Fruit fly (Drosophila melanogaster) whole organism, embryonic: ENCODE measurements around the gene Gcn5.

Experiments used
- Abd-B ChIP-seq: fragments of 200-800 bp; sonication (Bioruptor generic); optimal IDR thresholded peaks from 2 replicates; lab custom pipeline; 2018; ENCODE audit warnings: missing biosample characterization, mild to moderate bottlenecking, missing genetic modification characterization, moderate library complexity
- Antp ChIP-seq: fragments of 200-800 bp; sonication (Bioruptor generic); optimal IDR thresholded peaks from 3 replicates; lab custom pipeline; 2016; ENCODE audit warnings: missing biosample characterization, missing genetic modification characterization
- Awh ChIP-seq: fragments of 200-800 bp; sonication (Bioruptor generic); IDR thresholded peaks from 2 replicates; pipeline ENCODE4, ENCODE4 v1.3.6; 2022; ENCODE audit warnings: missing biosample characterization, missing genetic modification characterization
- CG10267 ChIP-seq: fragments of 200-800 bp; sonication (Bioruptor generic); optimal IDR thresholded peaks from 2 replicates; lab custom pipeline; 2018; ENCODE audit warnings: missing biosample characterization, mild to moderate bottlenecking, missing genetic modification characterization, moderate library complexity
- CG10565 ChIP-seq: fragments of 200-800 bp; sonication (Bioruptor generic); optimal IDR thresholded peaks from 3 replicates; lab custom pipeline; 2016; ENCODE audit warnings: missing biosample characterization, mild to moderate bottlenecking, missing genetic modification characterization
- CG11085 ChIP-seq: fragments of 200-800 bp; sonication (Bioruptor generic); IDR thresholded peaks from 2 replicates; pipeline ENCODE4 v1.3.6; 2022; ENCODE audit warnings: missing biosample characterization, missing genetic modification characterization
- CG11504 ChIP-seq: fragments of 200-800 bp; sonication (Bioruptor generic); optimal IDR thresholded peaks from 3 replicates; lab custom pipeline; 2019; ENCODE audit warnings: missing biosample characterization, mild to moderate bottlenecking, missing genetic modification characterization, moderate library complexity
- CG11695 ChIP-seq: fragments of 200-800 bp; sonication (Bioruptor generic); IDR thresholded peaks from 3 replicates; pipeline ENCODE4 v1.3.6; 2022; ENCODE audit warnings: missing biosample characterization, missing genetic modification characterization
- CG17802 ChIP-seq: fragments of 200-800 bp; sonication (Bioruptor generic); optimal IDR thresholded peaks from 2 replicates; lab custom pipeline; 2018; ENCODE audit warnings: missing biosample characterization, mild to moderate bottlenecking, missing genetic modification characterization, moderate library complexity
- CG2120 ChIP-seq: fragments of 200-800 bp; sonication (Bioruptor generic); optimal IDR thresholded peaks from 3 replicates; lab custom pipeline; 2016; ENCODE audit warnings: missing biosample characterization, missing genetic modification characterization
- CG2678 ChIP-seq: fragments of 200-800 bp; sonication (Bioruptor generic); optimal IDR thresholded peaks from 3 replicates; lab custom pipeline; 2019; ENCODE audit warnings: missing biosample characterization, mild to moderate bottlenecking, missing genetic modification characterization, moderate library complexity
- CG31224 ChIP-seq: fragments of 200-800 bp; sonication (Bioruptor generic); IDR thresholded peaks from 2 replicates; pipeline ENCODE4 v1.3.6; 2022; ENCODE audit warnings: missing biosample characterization, missing genetic modification characterization
- CG3995 ChIP-seq: fragments of 200-800 bp; sonication (Bioruptor generic); optimal IDR thresholded peaks from 3 replicates; lab custom pipeline; 2016; ENCODE audit warnings: missing biosample characterization, missing genetic modification characterization
- CG4360 ChIP-seq: fragments of 200-800 bp; sonication (Bioruptor generic); IDR thresholded peaks from 2 replicates; pipeline ENCODE4 v1.3.6; 2022; ENCODE audit warnings: missing biosample characterization, missing genetic modification characterization
- CG4730 ChIP-seq: fragments of 200-800 bp; sonication (Bioruptor generic); IDR thresholded peaks from 2 replicates; pipeline ENCODE4 v1.3.6; 2022; ENCODE audit warnings: missing biosample characterization, missing genetic modification characterization
- CG4820 ChIP-seq: fragments of 200-800 bp; sonication (Bioruptor generic); optimal IDR thresholded peaks from 3 replicates; lab custom pipeline; 2016; ENCODE audit warnings: missing biosample characterization, missing genetic modification characterization
- CG6272 ChIP-seq: fragments of 200-800 bp; sonication (Bioruptor generic); IDR thresholded peaks from 2 replicates; pipeline ENCODE4 v1.3.6; 2022; ENCODE audit warnings: missing biosample characterization, missing genetic modification characterization
- CG7963 ChIP-seq: fragments of 200-800 bp; sonication (Bioruptor generic); IDR thresholded peaks from 3 replicates; pipeline ENCODE4 v1.3.6; 2022; ENCODE audit warnings: missing biosample characterization, missing genetic modification characterization; ENCODE audit not compliant: partially characterized antibody
- CG8388 ChIP-seq: fragments of 200-800 bp; sonication (Bioruptor generic); optimal IDR thresholded peaks from 2 replicates; lab custom pipeline; 2019; ENCODE audit warnings: missing biosample characterization, mild to moderate bottlenecking, missing genetic modification characterization, moderate library complexity
- CG8924 ChIP-seq: fragments of 200-800 bp; optimal IDR thresholded peaks from 3 replicates; lab custom pipeline; 2019; ENCODE audit warnings: missing biosample characterization, mild to moderate bottlenecking, missing genetic modification characterization, moderate library complexity
- CG9797 ChIP-seq: fragments of 200-800 bp; sonication (Bioruptor generic); optimal IDR thresholded peaks from 3 replicates; lab custom pipeline; 2018; ENCODE audit warnings: missing biosample characterization, mild to moderate bottlenecking, missing genetic modification characterization
- Deaf1 ChIP-seq: fragments of 200-800 bp; optimal IDR thresholded peaks from 3 replicates; lab custom pipeline; 2019; ENCODE audit warnings: missing biosample characterization, mild to moderate bottlenecking, missing genetic modification characterization, moderate library complexity
- Dfd ChIP-seq, 2 experiments: fragments of >200 bp; optimal IDR thresholded peaks; 2 replicates each; lab custom pipeline; 2017; ENCODE audit warnings: missing biosample characterization in 2 of 2, missing genetic modification characterization in 2 of 2
- Dip2 ChIP-seq: fragments of 200-800 bp; sonication (Bioruptor generic); IDR thresholded peaks from 2 replicates; pipeline ENCODE4 v1.3.6; 2022; ENCODE audit warnings: missing biosample characterization, missing genetic modification characterization
- Fer2 ChIP-seq: fragments of 200-800 bp; sonication (Bioruptor generic); optimal IDR thresholded peaks from 2 replicates; lab custom pipeline; 2018; ENCODE audit warnings: missing biosample characterization, mild to moderate bottlenecking, missing genetic modification characterization, moderate library complexity
- GATAe ChIP-seq: fragments of 200-800 bp; sonication (Bioruptor generic); conservative IDR thresholded peaks from 2 replicates; pipeline ENCODE4 v1.3.6; 2022; ENCODE audit warnings: missing biosample characterization, missing genetic modification characterization
- H15 ChIP-seq: fragments of 200-800 bp; sonication (Bioruptor generic); IDR thresholded peaks from 3 replicates; pipeline ENCODE4 v1.3.6; 2022; ENCODE audit warnings: missing biosample characterization, missing genetic modification characterization
- Myb ChIP-seq: fragments of 200-800 bp; sonication (Bioruptor generic); optimal IDR thresholded peaks from 2 replicates; lab custom pipeline; 2016; ENCODE audit warnings: missing biosample characterization, missing genetic modification characterization
- NC2α ChIP-seq: fragments of 200-800 bp; sonication (Bioruptor generic); optimal IDR thresholded peaks from 2 replicates; lab custom pipeline; 2016; ENCODE audit warnings: missing biosample characterization, missing genetic modification characterization
- NFAT ChIP-seq: fragments of 200-800 bp; sonication (Bioruptor generic); IDR thresholded peaks from 2 replicates; pipeline ENCODE4 v1.3.6; 2022; ENCODE audit warnings: missing biosample characterization, missing genetic modification characterization
- Poxn ChIP-seq: fragments of 200-800 bp; sonication (Bioruptor generic); IDR thresholded peaks from 2 replicates; pipeline ENCODE4 v1.3.6; 2022; ENCODE audit warnings: missing biosample characterization, missing genetic modification characterization
- Trl ChIP-seq, 3 experiments: fragments of >200 bp in 2 of 3; fragments of 200-800 bp in 1 of 3; sonication (Bioruptor generic) in 1 of 3; optimal IDR thresholded peaks; 2 replicates in 1 of 3; 3 replicates in 2 of 3; lab custom pipeline; 2016 to 2017; ENCODE audit warnings: missing biosample characterization in 1 of 3, missing genetic modification characterization in 1 of 3
- ase ChIP-seq: fragments of 200-800 bp; sonication (Bioruptor generic); IDR thresholded peaks from 3 replicates; pipeline ENCODE4 v1.3.6; 2022; ENCODE audit warnings: missing biosample characterization, missing genetic modification characterization
- ash1 ChIP-seq: fragments of 200-800 bp; sonication (Bioruptor generic); optimal IDR thresholded peaks from 2 replicates; lab custom pipeline; 2018; ENCODE audit warnings: missing biosample characterization, mild to moderate bottlenecking, missing genetic modification characterization
- chif ChIP-seq, 2 experiments: fragments of 200-800 bp; sonication (Bioruptor generic); optimal IDR thresholded peaks; 3 replicates each; lab custom pipeline; 2016; ENCODE audit warnings: missing biosample characterization in 2 of 2, missing genetic modification characterization in 2 of 2
- chinmo ChIP-seq: fragments of 200-800 bp; sonication (Bioruptor generic); IDR thresholded peaks from 4 replicates; pipeline ENCODE4 v1.3.6; 2022; ENCODE audit warnings: missing biosample characterization, missing genetic modification characterization; ENCODE audit not compliant: partially characterized antibody
- fd3F ChIP-seq: fragments of 200-800 bp; sonication (Bioruptor generic); optimal IDR thresholded peaks from 2 replicates; lab custom pipeline; 2018; ENCODE audit warnings: missing biosample characterization, mild to moderate bottlenecking, missing genetic modification characterization, moderate library complexity
- gt ChIP-seq: fragments of 200-800 bp; sonication (Bioruptor generic); IDR thresholded peaks from 2 replicates; pipeline ENCODE4 v1.3.6; 2022; ENCODE audit warnings: missing biosample characterization, missing genetic modification characterization
- lbe ChIP-seq: fragments of 200-800 bp; sonication (Bioruptor generic); optimal IDR thresholded peaks from 2 replicates; lab custom pipeline; 2016; ENCODE audit warnings: missing biosample characterization, mild to moderate bottlenecking, missing genetic modification characterization
- nerfin-2 ChIP-seq: fragments of 200-800 bp; sonication (Bioruptor generic); IDR thresholded peaks from 2 replicates; pipeline ENCODE4 v1.3.6; 2022; ENCODE audit warnings: missing biosample characterization, missing genetic modification characterization; ENCODE audit not compliant: partially characterized antibody
- org-1 ChIP-seq: fragments of 200-800 bp; sonication (Bioruptor generic); optimal IDR thresholded peaks from 2 replicates; lab custom pipeline; 2017; ENCODE audit warnings: missing biosample characterization, missing genetic modification characterization
- ranshi ChIP-seq: fragments of 200-800 bp; sonication (Bioruptor generic); IDR thresholded peaks from 2 replicates; pipeline ENCODE4 v1.3.6; 2022; ENCODE audit warnings: missing biosample characterization, missing genetic modification characterization
- row ChIP-seq: fragments of 200-800 bp; sonication (Bioruptor generic); IDR thresholded peaks from 3 replicates; pipeline ENCODE4 v1.3.6; 2022; ENCODE audit warnings: missing biosample characterization, missing genetic modification characterization
- run ChIP-seq: fragments of 200-800 bp; sonication (Bioruptor generic); optimal IDR thresholded peaks from 3 replicates; lab custom pipeline; 2018; ENCODE audit warnings: missing biosample characterization, mild to moderate bottlenecking, missing genetic modification characterization
- schlank ChIP-seq: fragments of 200-800 bp; sonication (Bioruptor generic); optimal IDR thresholded peaks from 2 replicates; lab custom pipeline; 2018; ENCODE audit warnings: missing biosample characterization, mild to moderate bottlenecking, missing genetic modification characterization
- slbo ChIP-seq: fragments of 200-800 bp; sonication (Bioruptor generic); IDR thresholded peaks from 2 replicates; pipeline ENCODE4 v1.3.6; 2022; ENCODE audit warnings: missing biosample characterization, missing genetic modification characterization
- slou ChIP-seq: fragments of 200-800 bp; sonication (Bioruptor generic); optimal IDR thresholded peaks from 3 replicates; lab custom pipeline; 2016; ENCODE audit warnings: missing biosample characterization, missing genetic modification characterization
- tio ChIP-seq: fragments of 200-800 bp; sonication (Bioruptor generic); optimal IDR thresholded peaks from 2 replicates; lab custom pipeline; 2017; ENCODE audit warnings: missing biosample characterization, missing genetic modification characterization, inconsistent platforms
- vfl ChIP-seq: fragments of 200-800 bp; sonication (Bioruptor generic); optimal IDR thresholded peaks from 2 replicates; lab custom pipeline; 2016; ENCODE audit warnings: missing biosample characterization, missing genetic modification characterization
- zf30C ChIP-seq: fragments of 200-800 bp; sonication (Bioruptor generic); optimal IDR thresholded peaks from 3 replicates; lab custom pipeline; 2018; ENCODE audit warnings: missing biosample characterization, mild to moderate bottlenecking, missing genetic modification characterization

Gcn5 gene

DNA sequence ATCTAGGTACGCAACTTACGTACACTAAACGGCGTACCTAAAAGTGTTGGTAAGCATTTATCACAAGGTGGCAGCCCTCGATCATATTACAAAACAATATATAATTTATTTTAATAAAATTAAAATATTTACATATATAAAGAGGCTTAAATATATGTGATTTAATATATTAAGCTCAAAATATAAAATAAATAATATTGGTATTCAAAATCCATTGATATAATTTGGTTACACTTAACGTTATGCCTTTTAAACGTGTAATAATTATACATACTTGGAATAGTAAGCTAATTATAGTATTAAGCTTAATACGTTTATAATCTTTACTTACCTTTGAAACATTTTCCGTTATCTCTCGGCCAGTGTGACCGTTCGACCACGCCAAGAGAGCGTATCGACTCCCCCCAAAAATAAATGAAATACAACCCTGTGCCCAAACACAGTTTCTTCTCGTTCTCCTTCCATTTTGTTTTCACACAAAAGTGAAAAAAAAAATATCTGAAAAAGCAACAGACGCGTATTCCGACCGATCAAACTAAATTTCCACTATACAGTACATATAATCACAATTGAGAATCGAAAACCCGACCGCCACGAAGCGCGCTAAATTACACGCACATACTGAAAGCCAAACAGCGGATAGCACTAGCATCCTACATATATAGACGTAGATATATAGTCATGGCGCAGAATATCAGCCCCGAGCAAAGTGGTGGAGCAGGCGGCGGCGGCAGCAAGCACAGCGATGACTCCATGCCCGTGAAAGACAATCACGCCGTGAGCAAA, 19.8 kb downstream of the Gcn5 start, which contains the start of the genes CG10646 and vih (continued):
- TF ChIP-seq CG4730 (GFP tag; lab: Robert Waterston, UW) = no peak
- TF ChIP-seq CG9797 (GFP tag; lab: Kevin White, UChicago) = peak; percentile 81
- TF ChIP-seq CG2678 (tag; lab: Kevin White, UChicago) = peak; percentile 57
- peak; percentile 2 for TF ChIP-seq zf30C (GFP tag; lab: Kevin White, UChicago)
- no peak for TF ChIP-seq Trl (optimal IDR thresholded peaks at IDR 0.05; lab: Kevin White, UChicago)
- TF ChIP-seq Trl (GFP tag; optimal IDR thresholded peaks at IDR 0.05; lab: Kevin White, UChicago) = peak; percentile 15
- peak in 1 of 2 experiments; percentile 9 for TF ChIP-seq chif (GFP tag; optimal IDR thresholded peaks at IDR 0.05; lab: Kevin White, UChicago)
- TF ChIP-seq GATAe (GFP tag; lab: Robert Waterston, UW) = peak; percentile 55; the same call in 1 of the 2 replicates
- no peak for TF ChIP-seq nerfin-2 (GFP tag; lab: Robert Waterston, UW)
- TF ChIP-seq CG8388 (GFP tag; lab: Kevin White, UChicago) = peak; percentile 26
- no peak for TF ChIP-seq Awh (GFP tag; lab: Robert Waterston, UW)
- TF ChIP-seq H15 (GFP tag; lab: Robert Waterston, UW) = 0 out of 3 replicates have a peak, but pooled peaks have one; percentile 6
- TF ChIP-seq Antp (GFP tag; lab: Kevin White, UChicago) = no peak
- peak; percentile 63 for TF ChIP-seq row
- TF ChIP-seq Myb (GFP tag; lab: Kevin White, UChicago) = peak; percentile 90
- TF ChIP-seq ase (GFP tag; lab: Robert Waterston, UW) = no peak
- TF ChIP-seq ash1 (GFP tag; lab: Kevin White, UChicago) = no peak
- TF ChIP-seq NC2α = no peak
- TF ChIP-seq Poxn (GFP tag; lab: Robert Waterston, UW) = no peak
- TF ChIP-seq slou (GFP tag; lab: Kevin White, UChicago) = no peak
- no peak for TF ChIP-seq CG11085 (GFP tag; lab: Robert Waterston, UW)
- TF ChIP-seq CG4820 (GFP tag; lab: Kevin White, UChicago) = peak; percentile 42
- no peak for TF ChIP-seq Dfd (GFP tag; optimal IDR thresholded peaks at IDR 0.05; lab: Kevin White, UChicago)
- TF ChIP-seq CG10565 (GFP tag; lab: Kevin White, UChicago) = no peak
- no peak for TF ChIP-seq run
- TF ChIP-seq vfl = no peak
- TF ChIP-seq CG2120 (GFP tag; lab: Kevin White, UChicago) = peak; percentile 51
- no peak for TF ChIP-seq fd3F (GFP tag; lab: Kevin White, UChicago)
- no peak for TF ChIP-seq CG3995 (GFP tag; lab: Kevin White, UChicago)
- no peak for TF ChIP-seq Dip2 (GFP tag; lab: Robert Waterston, UW)
- TF ChIP-seq NFAT (GFP tag; lab: Robert Waterston, UW) = peak; percentile 35; the same call in 1 of the 2 replicates
- peak; percentile 31 for TF ChIP-seq Deaf1 (tag; lab: Kevin White, UChicago)
- TF ChIP-seq CG6272 (GFP tag; lab: Robert Waterston, UW) = no peak
- peak; percentile 63 for TF ChIP-seq CG8924
- TF ChIP-seq CG10267 = peak; percentile 91
- no peak for TF ChIP-seq tio (GFP tag; lab: Kevin White, UChicago)
- peak; percentile 60 for TF ChIP-seq slbo (GFP tag; lab: Robert Waterston, UW)
- TF ChIP-seq CG7963 (GFP tag; lab: Robert Waterston, UW) = no peak
- no peak for TF ChIP-seq gt
- TF ChIP-seq chinmo (GFP tag; lab: Robert Waterston, UW) = no peak
- no peak for TF ChIP-seq Abd-B (GFP tag; lab: Kevin White, UChicago)
- TF ChIP-seq org-1 (GFP tag; lab: Kevin White, UChicago) = no peak
- no peak for TF ChIP-seq CG31224
- TF ChIP-seq schlank = no peak
- TF ChIP-seq CG11504 (tag; lab: Kevin White, UChicago) = no peak
- 0 out of 2 replicates have a peak, but pooled peaks have one; percentile 3 for TF ChIP-seq ranshi (GFP tag; lab: Robert Waterston, UW)
- no peak for TF ChIP-seq CG11695 (GFP tag; lab: Robert Waterston, UW)
- no peak for TF ChIP-seq CG17802 (tag; lab: Kevin White, UChicago)
- peak; percentile 32 for TF ChIP-seq lbe
- TF ChIP-seq CG4360 (GFP tag; lab: Robert Waterston, UW) = no peak
- TF ChIP-seq Fer2 (tag; lab: Kevin White, UChicago) = peak; percentile 28
